Fruit fly (Drosophila melanogaster) whole organism, embryonic: ENCODE measurements around the gene CG13898.
A peak's percentile ranks its signal among the peaks of the same experiment; 100 is the strongest.

Experiments
- Atf-2 ChIP-seq: fragments of 200-800 bp; sonication (Bioruptor generic); optimal IDR thresholded peaks from 2 replicates; lab custom pipeline; 2016; ENCODE audit warnings: missing biosample characterization, missing genetic modification characterization
- Atf6 ChIP-seq: fragments of 200-800 bp; sonication (Bioruptor generic); IDR thresholded peaks from 2 replicates; pipeline ENCODE4 v1.3.6; 2022; ENCODE audit warnings: missing biosample characterization, missing genetic modification characterization
- B-H1 ChIP-seq: fragments of 200-800 bp; sonication (Bioruptor generic); IDR thresholded peaks from 3 replicates; pipeline ENCODE4 v1.3.6; 2022; ENCODE audit warnings: missing biosample characterization, missing genetic modification characterization
- CG11695 ChIP-seq: fragments of 200-800 bp; sonication (Bioruptor generic); IDR thresholded peaks from 3 replicates; pipeline ENCODE4 v1.3.6; 2022; ENCODE audit warnings: missing biosample characterization, missing genetic modification characterization
- CG12236 ChIP-seq: fragments of 200-800 bp; sonication (Bioruptor generic); optimal IDR thresholded peaks from 2 replicates; lab custom pipeline; 2016; ENCODE audit warnings: missing biosample characterization, missing genetic modification characterization
- CG12299 ChIP-seq: fragments of 200-800 bp; sonication (Bioruptor generic); optimal IDR thresholded peaks from 2 replicates; lab custom pipeline; 2018; ENCODE audit warnings: missing biosample characterization, mild to moderate bottlenecking, missing genetic modification characterization
- CG15479 ChIP-seq: fragments of 200-800 bp; sonication (Bioruptor generic); optimal IDR thresholded peaks from 3 replicates; lab custom pipeline; 2019; ENCODE audit warnings: missing biosample characterization, mild to moderate bottlenecking, missing genetic modification characterization, moderate library complexity
- CG16779 ChIP-seq: fragments of 200-800 bp; sonication (Bioruptor generic); IDR thresholded peaks from 2 replicates; pipeline ENCODE4 v1.3.6; 2022; ENCODE audit warnings: missing biosample characterization, missing genetic modification characterization
- CG17612 ChIP-seq: fragments of 200-800 bp; sonication (Bioruptor generic); IDR thresholded peaks from 2 replicates; pipeline ENCODE4 v1.3.6; 2022; ENCODE audit warnings: missing biosample characterization, missing genetic modification characterization
- CG18619 ChIP-seq: fragments of 200-800 bp; sonication (Bioruptor generic); optimal IDR thresholded peaks from 3 replicates; lab custom pipeline; 2017; ENCODE audit warnings: missing biosample characterization, mild to moderate bottlenecking, missing genetic modification characterization
- CG32532 ChIP-seq: fragments of 200-800 bp; sonication (Bioruptor generic); IDR thresholded peaks from 2 replicates; pipeline ENCODE4 v1.3.6; 2022; ENCODE audit warnings: missing biosample characterization, missing genetic modification characterization
- CG3281 ChIP-seq: fragments of 200-800 bp; sonication (Bioruptor generic); optimal IDR thresholded peaks from 3 replicates; lab custom pipeline; 2017; ENCODE audit warnings: missing biosample characterization, mild to moderate bottlenecking, missing genetic modification characterization
- CG3847 ChIP-seq: fragments of 200-800 bp; sonication (Bioruptor generic); IDR thresholded peaks from 2 replicates; pipeline ENCODE4 v1.3.6; 2022; ENCODE audit warnings: missing biosample characterization, missing genetic modification characterization
- CG4424 ChIP-seq: fragments of 200-800 bp; sonication (Bioruptor generic); optimal IDR thresholded peaks from 3 replicates; lab custom pipeline; 2016; ENCODE audit warnings: missing biosample characterization, missing genetic modification characterization
- CG4820 ChIP-seq: fragments of 200-800 bp; sonication (Bioruptor generic); optimal IDR thresholded peaks from 3 replicates; lab custom pipeline; 2016; ENCODE audit warnings: missing biosample characterization, missing genetic modification characterization
- CG6765 ChIP-seq: fragments of 200-800 bp; sonication (Bioruptor generic); optimal IDR thresholded peaks from 3 replicates; lab custom pipeline; 2017; ENCODE audit warnings: missing biosample characterization, mild to moderate bottlenecking, missing genetic modification characterization
- CG7963 ChIP-seq: fragments of 200-800 bp; sonication (Bioruptor generic); IDR thresholded peaks from 3 replicates; pipeline ENCODE4 v1.3.6; 2022; ENCODE audit warnings: missing biosample characterization, missing genetic modification characterization; ENCODE audit not compliant: partially characterized antibody
- CG9609 ChIP-seq: fragments of 200-800 bp; sonication (Bioruptor generic); optimal IDR thresholded peaks from 3 replicates; lab custom pipeline; 2016; ENCODE audit warnings: missing biosample characterization, missing genetic modification characterization
- CG9797 ChIP-seq: fragments of 200-800 bp; sonication (Bioruptor generic); optimal IDR thresholded peaks from 3 replicates; lab custom pipeline; 2018; ENCODE audit warnings: missing biosample characterization, mild to moderate bottlenecking, missing genetic modification characterization
- Dip3 ChIP-seq: fragments of 200-800 bp; sonication (Bioruptor generic); optimal IDR thresholded peaks from 3 replicates; lab custom pipeline; 2016; ENCODE audit warnings: missing biosample characterization, missing genetic modification characterization
- Hand ChIP-seq: fragments of 200-800 bp; sonication (Bioruptor generic); optimal IDR thresholded peaks from 2 replicates; lab custom pipeline; 2017; ENCODE audit warnings: mild to moderate bottlenecking, missing biosample characterization, missing genetic modification reagents, missing genetic modification characterization
- Lhr ChIP-seq: fragments of 200-800 bp; sonication (Bioruptor generic); optimal IDR thresholded peaks from 3 replicates; lab custom pipeline; 2017; ENCODE audit warnings: mild to moderate bottlenecking, missing biosample characterization, missing genetic modification reagents, missing genetic modification characterization
- MBD-R2 ChIP-seq: fragments of 200-800 bp; sonication (Bioruptor generic); IDR thresholded peaks from 2 replicates; pipeline ENCODE4 v1.3.6; 2022; ENCODE audit warnings: missing biosample characterization, missing genetic modification characterization
- Mes4 ChIP-seq: fragments of 200-800 bp; sonication (Bioruptor generic); optimal IDR thresholded peaks from 2 replicates; lab custom pipeline; 2016; ENCODE audit warnings: missing biosample characterization, missing genetic modification characterization
- Myb ChIP-seq: fragments of 200-800 bp; sonication (Bioruptor generic); optimal IDR thresholded peaks from 2 replicates; lab custom pipeline; 2016; ENCODE audit warnings: missing biosample characterization, missing genetic modification characterization
- NC2α ChIP-seq: fragments of 200-800 bp; sonication (Bioruptor generic); optimal IDR thresholded peaks from 2 replicates; lab custom pipeline; 2016; ENCODE audit warnings: missing biosample characterization, missing genetic modification characterization
- Nf-YC ChIP-seq: fragments of 200-800 bp; optimal IDR thresholded peaks from 3 replicates; lab custom pipeline; 2019; ENCODE audit warnings: missing biosample characterization, mild to moderate bottlenecking, missing genetic modification characterization, moderate library complexity
- Side ChIP-seq: fragments of 200-800 bp; sonication (Bioruptor generic); optimal IDR thresholded peaks from 2 replicates; lab custom pipeline; 2016; ENCODE audit warnings: missing biosample characterization, missing genetic modification characterization
- chinmo ChIP-seq: fragments of 200-800 bp; sonication (Bioruptor generic); IDR thresholded peaks from 4 replicates; pipeline ENCODE4 v1.3.6; 2022; ENCODE audit warnings: missing biosample characterization, missing genetic modification characterization; ENCODE audit not compliant: partially characterized antibody
- crc ChIP-seq: fragments of 200-800 bp; sonication (Bioruptor generic); optimal IDR thresholded peaks from 2 replicates; lab custom pipeline; 2016; ENCODE audit warnings: missing biosample characterization, missing genetic modification characterization
- disco-r ChIP-seq: fragments of 200-800 bp; sonication (Bioruptor generic); optimal IDR thresholded peaks from 2 replicates; lab custom pipeline; 2016; ENCODE audit warnings: missing biosample characterization, missing genetic modification characterization
- ftz-f1 ChIP-seq: fragments of 200-800 bp; sonication (Bioruptor generic); optimal IDR thresholded peaks from 2 replicates; lab custom pipeline; 2016; ENCODE audit warnings: missing biosample characterization, missing genetic modification characterization
- gem ChIP-seq: fragments of 200-800 bp; sonication (Bioruptor generic); optimal IDR thresholded peaks from 2 replicates; lab custom pipeline; 2019; ENCODE audit warnings: missing biosample characterization, mild to moderate bottlenecking, missing genetic modification characterization, moderate library complexity
- hkb ChIP-seq, 2 experiments: fragments of 200-800 bp in 1 of 2; fragments of >200 bp in 1 of 2; sonication (Bioruptor generic) in 1 of 2; IDR thresholded peaks in 1 of 2; optimal IDR thresholded peaks in 1 of 2; 2 replicates each; pipeline versions ENCODE4 v1.3.6 to Lab custom; 2017 to 2022; ENCODE audit warnings: missing biosample characterization in 1 of 2, missing genetic modification characterization in 1 of 2
- insv ChIP-seq, 2 experiments: fragments of 200-800 bp; sonication (Bioruptor generic); optimal IDR thresholded peaks; 3 replicates each; lab custom pipeline; 2016 to 2018; ENCODE audit warnings: missing biosample characterization in 2 of 2, missing genetic modification characterization in 2 of 2
- inv ChIP-seq: fragments of 200-800 bp; sonication (Bioruptor generic); IDR thresholded peaks from 2 replicates; pipeline ENCODE4 v1.3.6; 2022; ENCODE audit warnings: missing biosample characterization, missing genetic modification characterization; ENCODE audit not compliant: partially characterized antibody
- ken ChIP-seq: fragments of 200-800 bp; sonication (Bioruptor generic); IDR thresholded peaks from 3 replicates; pipeline ENCODE4 v1.3.6; 2022; ENCODE audit warnings: missing biosample characterization, missing genetic modification characterization
- mld ChIP-seq: fragments of 200-800 bp; sonication (Bioruptor generic); IDR thresholded peaks from 3 replicates; pipeline ENCODE4 v1.3.6; 2022; ENCODE audit warnings: missing biosample characterization, missing genetic modification characterization; ENCODE audit not compliant: partially characterized antibody
- nerfin-1 ChIP-seq: fragments of 200-800 bp; sonication (Bioruptor generic); optimal IDR thresholded peaks from 3 replicates; lab custom pipeline; 2019; ENCODE audit warnings: missing biosample characterization, mild to moderate bottlenecking, missing genetic modification characterization, moderate library complexity
- otp ChIP-seq: fragments of 200-800 bp; sonication (Bioruptor generic); IDR thresholded peaks from 3 replicates; pipeline ENCODE4, ENCODE4 v1.3.6; 2022; ENCODE audit warnings: missing biosample characterization, missing genetic modification characterization
- pb ChIP-seq: fragments of 200-800 bp; sonication (Bioruptor generic); optimal IDR thresholded peaks from 3 replicates; lab custom pipeline; 2016; ENCODE audit warnings: missing biosample characterization, missing genetic modification characterization
- peb ChIP-seq: fragments of 200-800 bp; sonication (Bioruptor generic); IDR thresholded peaks from 2 replicates; pipeline ENCODE4 v1.3.6; 2022; ENCODE audit warnings: missing biosample characterization, missing genetic modification characterization
- ro ChIP-seq: fragments of 200-800 bp; sonication (Bioruptor generic); IDR thresholded peaks from 2 replicates; pipeline ENCODE4 v1.3.6; 2022; ENCODE audit warnings: missing biosample characterization, missing genetic modification characterization
- sd ChIP-seq: fragments of 200-800 bp; sonication (Bioruptor generic); optimal IDR thresholded peaks from 3 replicates; lab custom pipeline; 2018; ENCODE audit warnings: missing biosample characterization, mild to moderate bottlenecking, missing genetic modification characterization, moderate library complexity
- sob ChIP-seq: fragments of 200-800 bp; sonication (Bioruptor generic); IDR thresholded peaks from 2 replicates; pipeline ENCODE4 v1.3.6; 2022; ENCODE audit warnings: missing biosample characterization, missing genetic modification characterization
- tap ChIP-seq: fragments of 200-800 bp; optimal IDR thresholded peaks from 3 replicates; lab custom pipeline; 2019; ENCODE audit warnings: missing biosample characterization, mild to moderate bottlenecking, missing genetic modification characterization, moderate library complexity
- tgo ChIP-seq: fragments of 200-800 bp; sonication (Bioruptor generic); IDR thresholded peaks from 3 replicates; pipeline ENCODE4 v1.3.6; 2022; ENCODE audit warnings: missing biosample characterization, missing genetic modification characterization
- ttk ChIP-seq: fragments of 200-800 bp; sonication (Bioruptor generic); IDR thresholded peaks from 2 replicates; pipeline ENCODE4 v2.1.2; 2022; ENCODE audit warnings: missing biosample characterization, missing genetic modification characterization
- tx ChIP-seq: fragments of 200-800 bp; sonication (Bioruptor generic); optimal IDR thresholded peaks from 2 replicates; lab custom pipeline; 2016; ENCODE audit warnings: missing biosample characterization, missing genetic modification characterization
- unc-4 ChIP-seq: fragments of 200-800 bp; sonication (Bioruptor generic); IDR thresholded peaks from 2 replicates; pipeline ENCODE4 v1.3.6; 2022; ENCODE audit warnings: missing biosample characterization, missing genetic modification characterization; ENCODE audit not compliant: partially characterized antibody
- yki ChIP-seq: fragments of >200 bp; optimal IDR thresholded peaks from 3 replicates; lab custom pipeline; 2018

CG13898 gene

dm6 chr3L:802700-803273 lies 1.1 kb downstream of the CG13898 start (continued):
- TF ChIP-seq CG9609 (GFP tag; lab: Kevin White, UChicago) (peak; percentile 80), ftz-f1 (GFP tag; lab: Kevin White, UChicago) (no peak), inv (no peak), mld (GFP tag; lab: Robert Waterston, UW) (no peak), CG18619 (peak; percentile 80), Nf-YC (tag; lab: Kevin White, UChicago) (peak; percentile 61), crc (GFP tag; lab: Kevin White, UChicago) (peak; percentile 75), otp (GFP tag; lab: Robert Waterston, UW) (peak; percentile 92), Atf6 (GFP tag; lab: Robert Waterston, UW) (peak; percentile 88), disco-r (GFP tag; lab: Kevin White, UChicago) (peak; percentile 85), CG4820 (GFP tag; lab: Kevin White, UChicago) (peak; percentile 88), pb (GFP tag; lab: Kevin White, UChicago) (peak; percentile 79), CG7963 (GFP tag; lab: Robert Waterston, UW) (no peak), gem (tag; lab: Kevin White, UChicago) (peak; percentile 91), Dip3 (GFP tag; lab: Kevin White, UChicago) (peak; percentile 82), tap (tag; lab: Kevin White, UChicago) (peak; percentile 71), ttk (peak; percentile 91), yki (lab: Kevin White, UChicago) (no peak), tgo (GFP tag; lab: Robert Waterston, UW) (peak; percentile 90), CG12236 (GFP tag; lab: Kevin White, UChicago) (peak; percentile 79), hkb (optimal IDR thresholded peaks at IDR 0.05; lab: Kevin White, UChicago) (no peak), hkb (GFP tag; IDR thresholded peaks at IDR 0.05; lab: Robert Waterston, UW) (peak; percentile 91), CG4424 (GFP tag; lab: Kevin White, UChicago) (peak; percentile 77), Myb (GFP tag; lab: Kevin White, UChicago) (peak; percentile 78), CG9797 (GFP tag; lab: Kevin White, UChicago) (no peak), Atf-2 (GFP tag; lab: Kevin White, UChicago) (peak; percentile 88), CG15479 (GFP tag; lab: Kevin White, UChicago) (peak; percentile 59), Hand (GFP tag; lab: Kevin White, UChicago) (peak; percentile 83), ken (GFP tag; lab: Robert Waterston, UW) (peak; percentile 92), Lhr (GFP tag; lab: Kevin White, UChicago) (peak; percentile 62), Side (GFP tag; lab: Kevin White, UChicago) (peak; percentile 88), NC2α (GFP tag; lab: Kevin White, UChicago) (peak; percentile 54), MBD-R2 (peak; percentile 75), peb (peak; percentile 83), CG16779 (peak; percentile 88), CG17612 (peak; percentile 69), insv (GFP tag; optimal IDR thresholded peaks at IDR 0.05; lab: Kevin White, UChicago) (no peak), chinmo (GFP tag; lab: Robert Waterston, UW) (no peak), CG11695 (GFP tag; lab: Robert Waterston, UW) (peak; percentile 92), B-H1 (peak; percentile 89), Mes4 (peak; percentile 74), CG32532 (peak; percentile 92), tx (peak; percentile 80), sd (tag; lab: Kevin White, UChicago) (peak; percentile 64), sob (GFP tag; lab: Robert Waterston, UW) (peak; percentile 93), CG3847 (peak; percentile 87), nerfin-1 (tag; lab: Kevin White, UChicago) (peak; percentile 79), CG6765 (peak; percentile 65), CG3281 (peak; percentile 79), ro (GFP tag; lab: Robert Waterston, UW) (peak; percentile 69), CG12299 (tag; lab: Kevin White, UChicago) (peak; percentile 87), unc-4 (no peak)
